Worm (Caenorhabditis elegans) whole organism, mixed stage, embryonic: ENCODE results near the gene H20J04.1.

Experiments
- snpc-4 ChIP-seq: fragments of 150-350 bp; optimal IDR thresholded peaks from 2 replicates; lab custom pipeline; 2014; ENCODE audit warnings: missing biosample characterization, missing genetic modification characterization
- unc-62 ChIP-seq: fragments of 150-350 bp; optimal IDR thresholded peaks from 2 replicates; lab custom pipeline; 2014; ENCODE audit warnings: missing biosample characterization, missing genetic modification reagents, missing genetic modification characterization
- ztf-11 ChIP-seq: fragments of 150-350 bp; optimal IDR thresholded peaks from 2 replicates; lab custom pipeline; 2014; ENCODE audit warnings: missing biosample characterization, missing genetic modification characterization

DNA sequence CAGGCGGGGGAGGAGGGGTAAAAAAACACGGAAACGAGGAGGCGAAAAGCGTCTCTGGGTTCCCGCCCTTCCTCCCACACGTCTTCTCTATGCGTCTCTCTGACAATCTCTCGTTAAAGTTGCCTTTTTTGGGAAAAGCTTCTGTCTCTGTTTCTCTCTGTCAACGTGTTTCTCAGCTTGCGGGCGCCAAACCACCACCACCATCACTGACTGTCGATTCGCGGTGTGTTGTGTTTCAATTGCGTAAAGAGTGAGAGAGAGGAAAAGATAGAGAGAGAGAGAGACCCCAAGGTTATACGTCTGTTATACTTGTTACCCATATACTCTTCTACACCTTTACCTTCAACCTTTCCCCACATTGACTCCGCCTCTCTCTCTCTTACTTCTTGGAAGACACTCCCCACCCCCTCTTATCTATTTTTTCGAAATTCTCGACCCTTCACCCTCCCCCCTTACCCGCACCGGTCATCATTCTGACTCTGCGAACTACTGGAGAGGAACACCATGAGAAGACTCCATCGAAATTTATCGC lies 37.2 kb downstream of the H20J04.1 start, which contains the start of gene mlt-7:
- TF ChIP-seq snpc-4 (tag; lab: Kevin White, UChicago) (no peak), unc-62 (GFP tag; lab: Kevin White, UChicago) (no peak), ztf-11 (tag; lab: Kevin White, UChicago) (no peak)
